Worm (Caenorhabditis elegans) whole organism, early embryonic: ENCODE measurements around the gene clec-76.

ENCODE experiments used
- B0310.2 ChIP-seq: sonication (generic microtip); optimal IDR thresholded peaks from 2 replicates; lab custom pipeline; 2016; ENCODE audit warnings: mild to moderate bottlenecking, missing genetic modification characterization, missing compliant biosample characterization
- ama-1 ChIP-seq: fragments of 150-350 bp; optimal IDR thresholded peaks from 2 replicates; lab custom pipeline; 2014
- ceh-13 ChIP-seq: fragments of 200-800 bp; sonication (Bioruptor generic); optimal IDR thresholded peaks from 2 replicates; lab custom pipeline; 2018; ENCODE audit warnings: mild to moderate bottlenecking, missing genetic modification characterization, missing compliant biosample characterization
- flt-1 ChIP-seq: fragments of 200-800 bp; sonication (Bioruptor generic); IDR thresholded peaks from 2 replicates; pipeline ENCODE4 v1.3.6; 2022; ENCODE audit warnings: missing genetic modification characterization, missing compliant biosample characterization
- tbx-11 ChIP-seq: fragments of 200-800 bp; sonication (Bioruptor generic); IDR thresholded peaks from 2 replicates; pipeline ENCODE4 v1.3.6; 2022; ENCODE audit warnings: missing genetic modification characterization, missing compliant biosample characterization
- tra-4 ChIP-seq: sonication (generic microtip); optimal IDR thresholded peaks from 2 replicates; lab custom pipeline; 2017; ENCODE audit warnings: missing genetic modification characterization, missing compliant biosample characterization

DNA sequence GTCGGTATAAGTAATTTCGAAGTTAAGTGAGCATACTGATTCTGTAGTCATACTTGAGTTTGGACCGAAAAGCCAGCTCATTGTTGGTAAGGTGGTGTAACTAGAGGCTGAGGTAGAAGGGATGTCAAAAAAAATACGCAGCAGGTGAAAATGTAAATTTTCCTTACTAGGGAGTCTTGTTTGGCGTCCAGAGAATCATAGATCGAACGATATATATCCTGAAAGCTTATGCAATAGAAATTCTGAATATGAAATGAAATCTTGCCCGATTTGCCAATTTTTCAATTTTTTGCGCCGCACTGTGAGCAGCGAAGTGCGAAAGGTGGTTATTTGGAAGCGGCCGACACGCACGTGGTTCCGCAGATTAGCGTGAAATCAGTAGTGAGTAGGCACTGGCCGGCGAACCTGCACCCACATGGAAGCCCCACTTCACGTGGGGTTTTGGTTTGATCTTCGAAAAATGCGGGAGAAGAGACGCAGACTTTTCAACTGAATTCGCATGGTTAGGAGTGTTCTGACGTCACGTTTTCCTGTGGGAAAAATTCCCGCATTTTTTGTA is 13.0 kb downstream of the clec-76 start, which contains the start of gene srh-220:
- TF ChIP-seq B0310.2 (no peak), flt-1 (GFP tag; lab: Robert Waterston, UW) (no peak), ceh-13 (GFP tag; lab: Kevin White, UChicago) (no peak), tbx-11 (no peak), tra-4 (tag; lab: Kevin White, UChicago) (no peak), ama-1 (no peak)
